Worm (Caenorhabditis elegans) whole organism, young adult: ENCODE results near the gene F01F1.14.

ENCODE experiments used
- B0035.1 ChIP-seq: sonication (generic microtip); optimal IDR thresholded peaks from 2 replicates; lab custom pipeline; 2016; ENCODE audit warnings: missing genetic modification characterization, mild to moderate bottlenecking, missing compliant biosample characterization, missing genotype, missing genetic modification reagents
- B0261.1 ChIP-seq: sonication (generic microtip); optimal IDR thresholded peaks from 2 replicates; lab custom pipeline; 2016; ENCODE audit warnings: mild to moderate bottlenecking, missing genetic modification characterization, moderate library complexity, missing compliant biosample characterization
- B0336.3 ChIP-seq: fragments of 200-800 bp; sonication (Bioruptor generic); IDR thresholded peaks from 2 replicates; pipeline ENCODE4 v1.3.6; 2022; ENCODE audit warnings: missing genetic modification characterization, missing compliant biosample characterization
- C17E4.6 ChIP-seq: fragments of 200-800 bp; sonication (Bioruptor generic); IDR thresholded peaks from 2 replicates; pipeline ENCODE4 v1.3.6; 2022; ENCODE audit warnings: missing genetic modification reagents, missing genetic modification characterization, missing compliant biosample characterization
- F57C9.4 ChIP-seq: sonication (generic microtip); optimal IDR thresholded peaks from 2 replicates; lab custom pipeline; 2017; ENCODE audit warnings: mild to moderate bottlenecking, missing genetic modification characterization, missing compliant biosample characterization
- T07F8.4 ChIP-seq: sonication (generic microtip); optimal IDR thresholded peaks from 2 replicates; lab custom pipeline; 2016; ENCODE audit warnings: mild to moderate bottlenecking, missing genetic modification characterization, moderate library complexity, missing compliant biosample characterization
- T26A5.8 ChIP-seq: sonication (generic microtip); optimal IDR thresholded peaks from 2 replicates; lab custom pipeline; 2016; ENCODE audit warnings: missing genetic modification characterization, missing compliant biosample characterization
- Y95B8A.8 ChIP-seq: fragments of 200-800 bp; sonication (Bioruptor generic); IDR thresholded peaks from 2 replicates; pipeline ENCODE4 v1.3.6; 2022; ENCODE audit warnings: missing genetic modification reagents, missing genetic modification characterization, missing compliant biosample characterization
- ama-1 ChIP-seq, 3 experiments: fragments of 150-350 bp in 1 of 3; sonication (generic microtip) in 2 of 3; optimal IDR thresholded peaks; 2 replicates each; lab custom pipeline; 2014 to 2018; ENCODE audit warnings: missing biosample characterization in 2 of 3, missing genetic modification characterization in 2 of 3, missing genetic modification reagents in 2 of 3
- aptf-2 ChIP-seq: fragments of 200-800 bp; sonication (Bioruptor generic); conservative IDR thresholded peaks from 2 replicates; pipeline ENCODE4 v1.3.6; 2022; ENCODE audit warnings: missing genetic modification reagents, missing genetic modification characterization, missing compliant biosample characterization
- attf-5 ChIP-seq: fragments of 200-800 bp; sonication (Bioruptor generic); optimal IDR thresholded peaks from 2 replicates; lab custom pipeline; 2018; ENCODE audit warnings: mild to moderate bottlenecking, missing genetic modification characterization, missing compliant biosample characterization
- ccch-3 ChIP-seq: fragments of 200-800 bp; sonication (Bioruptor generic); optimal IDR thresholded peaks from 2 replicates; lab custom pipeline; 2018; ENCODE audit warnings: mild to moderate bottlenecking, missing genetic modification characterization, missing compliant biosample characterization
- cebp-1 ChIP-seq, 2 experiments: fragments of 200-800 bp in 1 of 2; sonication (Bioruptor generic) in 1 of 2; sonication (generic microtip) in 1 of 2; IDR thresholded peaks in 1 of 2; optimal IDR thresholded peaks in 1 of 2; 2 replicates each; pipeline versions ENCODE4 v1.3.6 to Lab custom; 2017 to 2022; ENCODE audit warnings: missing compliant biosample characterization in 2 of 2, missing genetic modification characterization in 2 of 2, mild to moderate bottlenecking in 1 of 2, missing genetic modification reagents in 1 of 2, moderate library complexity in 1 of 2
- dox-1 ChIP-seq: fragments of 200-800 bp; sonication (Bioruptor generic); IDR thresholded peaks from 2 replicates; pipeline ENCODE4 v1.3.6; 2022; ENCODE audit warnings: missing genetic modification reagents, missing genetic modification characterization, missing compliant biosample characterization
- efl-1 ChIP-seq: fragments of 150-350 bp; optimal IDR thresholded peaks from 2 replicates; lab custom pipeline; 2014; ENCODE audit warnings: missing biosample characterization, missing genetic modification reagents, missing genetic modification characterization
- egl-44 ChIP-seq: fragments of 200-800 bp; sonication (Bioruptor generic); IDR thresholded peaks from 2 replicates; pipeline ENCODE4 v1.3.6; 2022; ENCODE audit warnings: missing genetic modification reagents, missing genetic modification characterization, missing compliant biosample characterization
- egrh-3 ChIP-seq: fragments of 200-800 bp; sonication (Bioruptor generic); IDR thresholded peaks from 2 replicates; pipeline ENCODE4 v1.3.6; 2022; ENCODE audit warnings: missing genetic modification reagents, missing genetic modification characterization, missing compliant biosample characterization
- gei-17 ChIP-seq: fragments of 200-800 bp; sonication (Bioruptor generic); optimal IDR thresholded peaks from 2 replicates; lab custom pipeline; 2018; ENCODE audit warnings: mild to moderate bottlenecking, missing genetic modification characterization, missing compliant biosample characterization
- hlh-12 ChIP-seq: sonication (generic microtip); optimal IDR thresholded peaks from 2 replicates; lab custom pipeline; 2016; ENCODE audit warnings: missing genetic modification characterization, missing compliant biosample characterization
- hlh-26 ChIP-seq: fragments of 200-800 bp; sonication (Bioruptor generic); conservative IDR thresholded peaks from 2 replicates; pipeline ENCODE4 v1.3.6; 2022; ENCODE audit warnings: missing genetic modification reagents, missing genetic modification characterization, missing compliant biosample characterization
- hrde-1 ChIP-seq: sonication (generic microtip); optimal IDR thresholded peaks from 2 replicates; lab custom pipeline; 2016; ENCODE audit warnings: missing genetic modification characterization, mild to moderate bottlenecking, missing compliant biosample characterization, moderate library complexity, missing genotype, missing genetic modification reagents, borderline replicate concordance
- hsf-1 ChIP-seq: fragments of 200-800 bp; sonication (Bioruptor generic); IDR thresholded peaks from 2 replicates; pipeline ENCODE4 v1.3.6; 2022; ENCODE audit warnings: missing genetic modification reagents, missing genetic modification characterization, missing compliant biosample characterization
- lin-40 ChIP-seq: sonication (generic microtip); optimal IDR thresholded peaks from 2 replicates; lab custom pipeline; 2016; ENCODE audit warnings: missing genetic modification characterization, mild to moderate bottlenecking, missing compliant biosample characterization, missing genotype, missing genetic modification reagents
- lin-54 ChIP-seq: fragments of 200-800 bp; sonication (Bioruptor generic); optimal IDR thresholded peaks from 2 replicates; lab custom pipeline; 2018; ENCODE audit warnings: mild to moderate bottlenecking, missing genetic modification characterization, missing compliant biosample characterization
- madf-6 ChIP-seq: fragments of 200-800 bp; sonication (Bioruptor generic); IDR thresholded peaks from 2 replicates; pipeline ENCODE4 v1.3.6; 2022; ENCODE audit warnings: missing genetic modification reagents, missing genetic modification characterization, missing compliant biosample characterization
- mcd-1 ChIP-seq: fragments of 200-800 bp; sonication (Bioruptor generic); IDR thresholded peaks from 2 replicates; pipeline ENCODE4 v1.3.6; 2022; ENCODE audit warnings: missing genetic modification reagents, missing genetic modification characterization, missing compliant biosample characterization
- mes-4 ChIP-seq: sonication (generic microtip); optimal IDR thresholded peaks from 2 replicates; lab custom pipeline; 2016; ENCODE audit warnings: missing genotype, missing genetic modification characterization, missing compliant biosample characterization
- nfyb-1 ChIP-seq: fragments of 200-800 bp; sonication (Bioruptor generic); IDR thresholded peaks from 2 replicates; pipeline ENCODE4 v1.3.6; 2022; ENCODE audit warnings: missing genetic modification reagents, missing genetic modification characterization, missing compliant biosample characterization
- nhr-179 ChIP-seq: sonication (generic microtip); optimal IDR thresholded peaks from 2 replicates; lab custom pipeline; 2016; ENCODE audit warnings: mild to moderate bottlenecking, missing genetic modification characterization, missing compliant biosample characterization
- nhr-80 ChIP-seq: sonication (generic microtip); optimal IDR thresholded peaks from 2 replicates; lab custom pipeline; 2016; ENCODE audit warnings: missing genetic modification characterization, missing compliant biosample characterization
- pbrm-1 ChIP-seq: fragments of 200-800 bp; sonication (Bioruptor generic); IDR thresholded peaks from 2 replicates; pipeline ENCODE4 v1.3.6; 2022; ENCODE audit warnings: missing genetic modification reagents, missing genetic modification characterization, missing compliant biosample characterization
- pha-4 ChIP-seq: fragments of 150-350 bp; sonication (generic microtip); optimal IDR thresholded peaks from 2 replicates; lab custom pipeline; 2014; ENCODE audit warnings: missing biosample characterization, missing genetic modification reagents, missing genetic modification characterization
- rec-8 ChIP-seq, 2 experiments: sonication (generic microtip); optimal IDR thresholded peaks; 2 replicates each; lab custom pipeline; 2016; ENCODE audit warnings: mild to moderate bottlenecking in 2 of 2, missing genetic modification characterization in 2 of 2, missing genetic modification reagents in 2 of 2, missing genotype in 2 of 2, missing biosample characterization in 1 of 2, missing compliant biosample characterization in 1 of 2, moderate library complexity in 1 of 2
- rpc-1 ChIP-seq, 2 experiments: fragments of 150-350 bp in 1 of 2; sonication (generic microtip) in 1 of 2; optimal IDR thresholded peaks; 2 replicates each; lab custom pipeline; 2014 to 2018; ENCODE audit warnings: missing biosample characterization in 1 of 2, missing genetic modification characterization in 1 of 2, missing genetic modification reagents in 1 of 2, missing genotype in 1 of 2
- sea-2 ChIP-seq: fragments of 200-800 bp; sonication (Bioruptor generic); IDR thresholded peaks from 2 replicates; pipeline ENCODE4 v1.3.6; 2022; ENCODE audit warnings: missing genetic modification characterization, missing compliant biosample characterization
- snpc-1.1 ChIP-seq: sonication (generic microtip); optimal IDR thresholded peaks from 2 replicates; lab custom pipeline; 2017; ENCODE audit warnings: missing genetic modification characterization, mild to moderate bottlenecking, missing compliant biosample characterization, antibody characterized with exemption, moderate library complexity, missing genotype, missing genetic modification reagents; ENCODE audit not compliant: insufficient read depth
- snpc-4 ChIP-seq, 5 experiments: fragments of 150-350 bp in 1 of 5; sonication (generic microtip) in 4 of 5; optimal IDR thresholded peaks; 2 replicates each; lab custom pipeline; 2014 to 2018; ENCODE audit warnings: missing genetic modification characterization in 5 of 5, missing biosample characterization in 3 of 5, antibody characterized with exemption in 2 of 5, mild to moderate bottlenecking in 2 of 5, missing compliant biosample characterization in 2 of 5, missing genotype in 2 of 5, moderate library complexity in 2 of 5, missing genetic modification reagents in 1 of 5
- tbp1 ChIP-seq: fragments of 200-800 bp; sonication (Bioruptor generic); optimal IDR thresholded peaks from 2 replicates; lab custom pipeline; 2018; ENCODE audit warnings: mild to moderate bottlenecking, missing genetic modification characterization, missing compliant biosample characterization
- unc-130 ChIP-seq: sonication (generic microtip); optimal IDR thresholded peaks from 2 replicates; lab custom pipeline; 2016; ENCODE audit warnings: missing genetic modification reagents, missing genetic modification characterization, missing compliant biosample characterization
- ztf-25 ChIP-seq: fragments of 200-800 bp; sonication (Bioruptor generic); IDR thresholded peaks from 2 replicates; pipeline ENCODE4 v1.3.6; 2022; ENCODE audit warnings: missing genetic modification reagents, missing genetic modification characterization, missing compliant biosample characterization
- ztf-6 ChIP-seq: fragments of 200-800 bp; sonication (Bioruptor generic); IDR thresholded peaks from 2 replicates; pipeline ENCODE4 v1.3.6; 2022; ENCODE audit warnings: missing genetic modification reagents, missing genetic modification characterization, missing compliant biosample characterization

F01F1.14 gene

DNA sequence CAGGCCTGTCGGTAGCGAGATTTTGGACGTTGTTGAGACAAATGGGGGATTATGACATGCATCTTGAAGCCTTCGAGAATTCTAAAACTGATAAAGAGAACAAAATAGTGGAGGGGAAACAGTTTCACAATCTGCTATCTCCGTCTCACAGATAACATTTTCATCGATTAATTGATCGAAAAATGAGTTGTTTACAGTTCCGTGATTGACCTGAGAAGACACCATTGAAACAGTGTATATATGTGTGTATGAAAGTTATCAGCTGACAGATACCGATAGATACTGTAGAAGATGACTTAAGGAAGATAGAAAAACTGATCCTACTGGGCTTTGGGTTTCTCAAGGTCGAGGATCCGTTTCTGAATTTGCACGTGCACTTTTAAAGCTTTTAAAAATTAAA is 43.6 kb downstream of the F01F1.14 start (continued):
- TF ChIP-seq T26A5.8 (no peak), rec-8 (tag; optimal IDR thresholded peaks at IDR 0.05; lab: Kevin White, UChicago) (no peak), hsf-1 (GFP tag; lab: Robert Waterston, UW) (no peak), hlh-26 (GFP tag; lab: Robert Waterston, UW) (no peak), pbrm-1 (GFP tag; lab: Robert Waterston, UW) (no peak), mes-4 (tag; lab: Kevin White, UChicago) (no peak), egl-44 (GFP tag; lab: Robert Waterston, UW) (no peak), mcd-1 (GFP tag; lab: Robert Waterston, UW) (no peak), nhr-80 (tag; lab: Kevin White, UChicago) (peak; percentile 61), dox-1 (GFP tag; lab: Robert Waterston, UW) (peak; percentile 11; the same call in 1 of the 2 replicates), ama-1 (optimal IDR thresholded peaks at IDR 0.05; lab: Kevin White, UChicago) (no peak), ama-1 (GFP tag; optimal IDR thresholded peaks at IDR 0.05; lab: Kevin White, UChicago) (no peak), nfyb-1 (GFP tag; lab: Robert Waterston, UW) (peak; percentile 32; the same call in 1 of the 2 replicates), cebp-1 (GFP tag; IDR thresholded peaks at IDR 0.05; lab: Robert Waterston, UW) (no peak; the same call in 1 of the 2 replicates), cebp-1 (tag; optimal IDR thresholded peaks at IDR 0.05; lab: Kevin White, UChicago) (peak; percentile 57), egrh-3 (GFP tag; lab: Robert Waterston, UW) (no peak), attf-5 (GFP tag; lab: Kevin White, UChicago) (peak; percentile 3), nhr-179 (tag; lab: Kevin White, UChicago) (no peak)

- peak; percentile 66 for TF ChIP-seq pha-4 (tag; lab: Kevin White, UChicago)
- TF ChIP-seq nhr-80 (tag; lab: Kevin White, UChicago): peak; percentile 97
- no peak for TF ChIP-seq ccch-3 (GFP tag; lab: Kevin White, UChicago)
- no peak for TF ChIP-seq cebp-1 (GFP tag; IDR thresholded peaks at IDR 0.05; lab: Robert Waterston, UW)
- peak; percentile 53 for TF ChIP-seq cebp-1 (tag; optimal IDR thresholded peaks at IDR 0.05; lab: Kevin White, UChicago)
- no peak for TF ChIP-seq rpc-1 (optimal IDR thresholded peaks at IDR 0.05; lab: Kevin White, UChicago)
- TF ChIP-seq rpc-1 (tag; optimal IDR thresholded peaks at IDR 0.05; lab: Kevin White, UChicago): no peak
- no peak for TF ChIP-seq C17E4.6 (GFP tag; lab: Robert Waterston, UW)
- TF ChIP-seq ama-1 (optimal IDR thresholded peaks at IDR 0.05; lab: Kevin White, UChicago): peak; percentile 77
- TF ChIP-seq ama-1 (GFP tag; optimal IDR thresholded peaks at IDR 0.05; lab: Kevin White, UChicago): no peak
- no peak for TF ChIP-seq ztf-25 (GFP tag; lab: Robert Waterston, UW)
- no peak for TF ChIP-seq ztf-6
- TF ChIP-seq F57C9.4: no peak
- TF ChIP-seq madf-6 (GFP tag; lab: Robert Waterston, UW): no peak
- no peak for TF ChIP-seq aptf-2 (GFP tag; lab: Robert Waterston, UW)
- no peak for TF ChIP-seq tbp1
- TF ChIP-seq Y95B8A.8 (GFP tag; lab: Robert Waterston, UW): no peak
- no peak for TF ChIP-seq unc-130 (GFP tag; lab: Kevin White, UChicago)
- TF ChIP-seq snpc-1.1 (tag; lab: Kevin White, UChicago): no peak
- TF ChIP-seq T07F8.4 (tag; lab: Kevin White, UChicago): no peak
- TF ChIP-seq egl-44 (GFP tag; lab: Robert Waterston, UW): 0 out of 2 replicates have a peak, but pooled peaks have one; percentile 17
- no peak for TF ChIP-seq B0261.1 (tag; lab: Kevin White, UChicago)
- TF ChIP-seq snpc-4 (GFP tag; optimal IDR thresholded peaks at IDR 0.05; lab: Kevin White, UChicago): no peak
- TF ChIP-seq snpc-4 (tag; optimal IDR thresholded peaks at IDR 0.05; lab: Kevin White, UChicago): peak in 1 of 4 experiments; percentile 33
- TF ChIP-seq lin-54 (GFP tag; lab: Kevin White, UChicago): peak; percentile 9
- TF ChIP-seq efl-1 (GFP tag; lab: Kevin White, UChicago): no peak
- TF ChIP-seq nfyb-1 (GFP tag; lab: Robert Waterston, UW): peak; percentile 60; the same call in 1 of the 2 replicates
- no peak for TF ChIP-seq gei-17 (GFP tag; lab: Kevin White, UChicago)
- no peak for TF ChIP-seq T26A5.8
- peak; percentile 34 for TF ChIP-seq lin-40 (tag; lab: Kevin White, UChicago)
- TF ChIP-seq mcd-1 (GFP tag; lab: Robert Waterston, UW): no peak
- TF ChIP-seq hrde-1 (tag; lab: Kevin White, UChicago): no peak
- no peak for TF ChIP-seq hlh-12 (tag; lab: Kevin White, UChicago)
- TF ChIP-seq pbrm-1 (GFP tag; lab: Robert Waterston, UW): no peak
- TF ChIP-seq B0336.3 (GFP tag; lab: Robert Waterston, UW): no peak
- no peak for TF ChIP-seq B0035.1 (tag; lab: Kevin White, UChicago)
- no peak for TF ChIP-seq sea-2 (GFP tag; lab: Robert Waterston, UW)
Measured at ce11 chrIII:5838159-5839046, 44.3 kb downstream of the F01F1.14 start.
